Fruit fly (Drosophila melanogaster) whole organism, embryonic: ENCODE measurements around the gene mRpL3.

ENCODE experiments used
- BtbVII ChIP-seq: fragments of 200-800 bp; sonication (Bioruptor generic); optimal IDR thresholded peaks from 3 replicates; lab custom pipeline; 2017; ENCODE audit warnings: missing biosample characterization, mild to moderate bottlenecking, missing genetic modification characterization
- CG1024 ChIP-seq: fragments of 200-800 bp; sonication (Bioruptor generic); IDR thresholded peaks from 2 replicates; pipeline ENCODE4 v1.3.6; 2022; ENCODE audit warnings: missing biosample characterization, missing genetic modification characterization
- CG11560 ChIP-seq: fragments of 200-800 bp; sonication (Bioruptor generic); IDR thresholded peaks from 3 replicates; pipeline ENCODE4 v1.3.6; 2022; ENCODE audit warnings: missing biosample characterization, missing genetic modification characterization
- CG12104 ChIP-seq: fragments of 200-800 bp; sonication (Bioruptor generic); optimal IDR thresholded peaks from 3 replicates; lab custom pipeline; 2016; ENCODE audit warnings: missing biosample characterization, missing genetic modification characterization
- CG14860 ChIP-seq: fragments of 200-800 bp; sonication (Bioruptor generic); IDR thresholded peaks from 3 replicates; pipeline ENCODE4 v1.3.6; 2022; ENCODE audit warnings: missing biosample characterization, missing genetic modification characterization; ENCODE audit not compliant: partially characterized antibody
- CG15073 ChIP-seq: fragments of 200-800 bp; sonication (Bioruptor generic); optimal IDR thresholded peaks from 2 replicates; lab custom pipeline; 2016; ENCODE audit warnings: missing biosample characterization, missing genetic modification characterization
- CG1832 ChIP-seq: fragments of 200-800 bp; sonication (Bioruptor generic); optimal IDR thresholded peaks from 2 replicates; lab custom pipeline; 2017; ENCODE audit warnings: missing biosample characterization, mild to moderate bottlenecking, missing genetic modification characterization, inconsistent platforms
- CG18476 ChIP-seq: fragments of 200-800 bp; sonication (Bioruptor generic); optimal IDR thresholded peaks from 2 replicates; lab custom pipeline; 2016; ENCODE audit warnings: missing biosample characterization, mild to moderate bottlenecking, missing genetic modification characterization
- CG2889 ChIP-seq: fragments of 200-800 bp; sonication (Bioruptor generic); IDR thresholded peaks from 3 replicates; pipeline ENCODE4 v1.3.6; 2022; ENCODE audit warnings: missing biosample characterization, missing genetic modification characterization
- CG31365 ChIP-seq: fragments of 200-800 bp; sonication (Bioruptor generic); optimal IDR thresholded peaks from 2 replicates; lab custom pipeline; 2018; ENCODE audit warnings: missing biosample characterization, mild to moderate bottlenecking, missing genetic modification characterization
- CG31441 ChIP-seq: fragments of 200-800 bp; sonication (Bioruptor generic); IDR thresholded peaks from 2 replicates; pipeline ENCODE4 v1.3.6; 2022; ENCODE audit warnings: missing biosample characterization, missing genetic modification characterization
- CG32532 ChIP-seq: fragments of 200-800 bp; sonication (Bioruptor generic); IDR thresholded peaks from 2 replicates; pipeline ENCODE4 v1.3.6; 2022; ENCODE audit warnings: missing biosample characterization, missing genetic modification characterization
- CG4854 ChIP-seq: fragments of 200-800 bp; sonication (Bioruptor generic); optimal IDR thresholded peaks from 2 replicates; lab custom pipeline; 2016; ENCODE audit warnings: missing biosample characterization, missing genetic modification characterization, inconsistent platforms
- CG6254 ChIP-seq: fragments of 200-800 bp; sonication (Bioruptor generic); optimal IDR thresholded peaks from 3 replicates; lab custom pipeline; 2017; ENCODE audit warnings: mild to moderate bottlenecking, missing biosample characterization, missing genetic modification reagents, missing genetic modification characterization
- CG6813 ChIP-seq: fragments of 200-800 bp; sonication (Bioruptor generic); optimal IDR thresholded peaks from 2 replicates; lab custom pipeline; 2017; ENCODE audit warnings: missing biosample characterization, missing genetic modification characterization, mild to moderate bottlenecking, moderate library complexity, missing genetic modification reagents
- CG7963 ChIP-seq: fragments of 200-800 bp; sonication (Bioruptor generic); IDR thresholded peaks from 3 replicates; pipeline ENCODE4 v1.3.6; 2022; ENCODE audit warnings: missing biosample characterization, missing genetic modification characterization; ENCODE audit not compliant: partially characterized antibody
- CTCF ChIP-seq: fragments of 200-800 bp; sonication (Bioruptor generic); optimal IDR thresholded peaks from 2 replicates; lab custom pipeline; 2017; ENCODE audit warnings: missing biosample characterization, mild to moderate bottlenecking, missing genetic modification characterization, moderate library complexity
- Dip2 ChIP-seq: fragments of 200-800 bp; sonication (Bioruptor generic); IDR thresholded peaks from 2 replicates; pipeline ENCODE4 v1.3.6; 2022; ENCODE audit warnings: missing biosample characterization, missing genetic modification characterization
- Dp ChIP-seq: fragments of 200-800 bp; sonication (Bioruptor generic); optimal IDR thresholded peaks from 2 replicates; lab custom pipeline; 2018; ENCODE audit warnings: missing biosample characterization, mild to moderate bottlenecking, missing genetic modification characterization, moderate library complexity
- Ets65A ChIP-seq: fragments of 200-800 bp; sonication (Bioruptor generic); peaks from one replicate; lab custom pipeline; 2016; ENCODE audit warnings: missing biosample characterization, missing genetic modification characterization
- Fer1 ChIP-seq: fragments of 200-800 bp; sonication (Bioruptor generic); optimal IDR thresholded peaks from 2 replicates; lab custom pipeline; 2017; ENCODE audit warnings: missing biosample characterization, mild to moderate bottlenecking, missing genetic modification characterization
- Fer2 ChIP-seq: fragments of 200-800 bp; sonication (Bioruptor generic); optimal IDR thresholded peaks from 2 replicates; lab custom pipeline; 2018; ENCODE audit warnings: missing biosample characterization, mild to moderate bottlenecking, missing genetic modification characterization, moderate library complexity
- HHEX ChIP-seq: fragments of 200-800 bp; sonication (Bioruptor generic); optimal IDR thresholded peaks from 3 replicates; lab custom pipeline; 2017; ENCODE audit warnings: missing biosample characterization, mild to moderate bottlenecking, missing genetic modification characterization, missing genetic modification reagents
- Hmx ChIP-seq: fragments of 200-800 bp; sonication (Bioruptor generic); optimal IDR thresholded peaks from 2 replicates; lab custom pipeline; 2016; ENCODE audit warnings: missing biosample characterization, missing genetic modification characterization
- Hr3 ChIP-seq: fragments of 200-800 bp; sonication (Bioruptor generic); optimal IDR thresholded peaks from 3 replicates; lab custom pipeline; 2016; ENCODE audit warnings: missing biosample characterization, missing genetic modification characterization
- Hsf ChIP-seq: fragments of 200-800 bp; sonication (Bioruptor generic); optimal IDR thresholded peaks from 3 replicates; lab custom pipeline; 2016; ENCODE audit warnings: missing biosample characterization, missing genetic modification characterization
- Jarid2 ChIP-seq: fragments of 200-800 bp; sonication (Bioruptor generic); optimal IDR thresholded peaks from 3 replicates; lab custom pipeline; 2017; ENCODE audit warnings: mild to moderate bottlenecking, missing biosample characterization, missing genetic modification reagents, missing genetic modification characterization
- Oli ChIP-seq: fragments of 200-800 bp; sonication (Bioruptor generic); optimal IDR thresholded peaks from 2 replicates; lab custom pipeline; 2018; ENCODE audit warnings: missing biosample characterization, mild to moderate bottlenecking, missing genetic modification characterization, moderate library complexity
- PHDP ChIP-seq: fragments of 200-800 bp; sonication (Bioruptor generic); optimal IDR thresholded peaks from 3 replicates; lab custom pipeline; 2018; ENCODE audit warnings: missing biosample characterization, mild to moderate bottlenecking, missing genetic modification characterization, moderate library complexity
- Spps ChIP-seq: fragments of 200-800 bp; sonication (Bioruptor generic); optimal IDR thresholded peaks from 2 replicates; lab custom pipeline; 2018; ENCODE audit warnings: missing biosample characterization, mild to moderate bottlenecking, missing genetic modification characterization
- al ChIP-seq: fragments of 200-800 bp; sonication (Bioruptor generic); IDR thresholded peaks from 2 replicates; pipeline ENCODE4 v1.3.6; 2022; ENCODE audit warnings: missing biosample characterization, missing genetic modification characterization
- aop ChIP-seq: fragments of 200-800 bp; sonication (Bioruptor generic); IDR thresholded peaks from 2 replicates; pipeline ENCODE4 v1.3.6; 2022; ENCODE audit warnings: missing biosample characterization, missing genetic modification characterization
- ap ChIP-seq: fragments of 200-800 bp; sonication (Bioruptor generic); IDR thresholded peaks from 2 replicates; pipeline ENCODE4 v1.3.6; 2022; ENCODE audit warnings: missing biosample characterization, missing genetic modification characterization
- ara ChIP-seq: fragments of 200-800 bp; sonication (Bioruptor generic); IDR thresholded peaks from 2 replicates; pipeline ENCODE4 v1.3.6; 2022; ENCODE audit warnings: missing biosample characterization, missing genetic modification characterization
- ato ChIP-seq: fragments of 200-800 bp; sonication (Bioruptor generic); IDR thresholded peaks from 2 replicates; pipeline ENCODE4 v1.3.6; 2022; ENCODE audit warnings: missing biosample characterization, missing genetic modification characterization; ENCODE audit not compliant: partially characterized antibody
- ci ChIP-seq: fragments of 200-800 bp; sonication (Bioruptor generic); IDR thresholded peaks from 3 replicates; pipeline ENCODE4 v1.3.6; 2022; ENCODE audit warnings: missing biosample characterization, missing genetic modification characterization
- crp ChIP-seq, 2 experiments: fragments of 200-800 bp; sonication (Bioruptor generic); optimal IDR thresholded peaks; 2 replicates in 1 of 2; 3 replicates in 1 of 2; lab custom pipeline; 2017; ENCODE audit warnings: missing biosample characterization in 2 of 2, missing genetic modification characterization in 2 of 2, mild to moderate bottlenecking in 1 of 2, moderate library complexity in 1 of 2
- disco-r ChIP-seq: fragments of 200-800 bp; sonication (Bioruptor generic); optimal IDR thresholded peaks from 2 replicates; lab custom pipeline; 2016; ENCODE audit warnings: missing biosample characterization, missing genetic modification characterization
- ems ChIP-seq: fragments of 200-800 bp; sonication (Bioruptor generic); optimal IDR thresholded peaks from 3 replicates; lab custom pipeline; 2016; ENCODE audit warnings: missing biosample characterization, missing genetic modification characterization
- eve ChIP-seq, 2 experiments: fragments of >200 bp; optimal IDR thresholded peaks; 2 replicates each; lab custom pipeline; 2017; ENCODE audit warnings: missing biosample characterization in 2 of 2, missing genetic modification characterization in 2 of 2
- gem ChIP-seq: fragments of 200-800 bp; sonication (Bioruptor generic); optimal IDR thresholded peaks from 2 replicates; lab custom pipeline; 2019; ENCODE audit warnings: missing biosample characterization, mild to moderate bottlenecking, missing genetic modification characterization, moderate library complexity
- gt ChIP-seq: fragments of 200-800 bp; sonication (Bioruptor generic); IDR thresholded peaks from 2 replicates; pipeline ENCODE4 v1.3.6; 2022; ENCODE audit warnings: missing biosample characterization, missing genetic modification characterization
- hkb ChIP-seq, 2 experiments: fragments of 200-800 bp in 1 of 2; fragments of >200 bp in 1 of 2; sonication (Bioruptor generic) in 1 of 2; IDR thresholded peaks in 1 of 2; optimal IDR thresholded peaks in 1 of 2; 2 replicates each; pipeline versions ENCODE4 v1.3.6 to Lab custom; 2017 to 2022; ENCODE audit warnings: missing biosample characterization in 1 of 2, missing genetic modification characterization in 1 of 2
- klu ChIP-seq: fragments of 200-800 bp; sonication (Bioruptor generic); IDR thresholded peaks from 2 replicates; pipeline ENCODE4 v1.3.6; 2022; ENCODE audit warnings: missing biosample characterization, missing genetic modification characterization
- org-1 ChIP-seq: fragments of 200-800 bp; sonication (Bioruptor generic); optimal IDR thresholded peaks from 2 replicates; lab custom pipeline; 2017; ENCODE audit warnings: missing biosample characterization, missing genetic modification characterization
- pzg ChIP-seq: fragments of 200-800 bp; sonication (Bioruptor generic); optimal IDR thresholded peaks from 3 replicates; lab custom pipeline; 2018; ENCODE audit warnings: missing biosample characterization, mild to moderate bottlenecking, missing genetic modification characterization, moderate library complexity
- sens ChIP-seq: fragments of 200-800 bp; sonication (Bioruptor generic); peaks from one replicate; lab custom pipeline; 2016; ENCODE audit warnings: missing biosample characterization, missing genetic modification characterization
- slbo ChIP-seq: fragments of 200-800 bp; sonication (Bioruptor generic); IDR thresholded peaks from 2 replicates; pipeline ENCODE4 v1.3.6; 2022; ENCODE audit warnings: missing biosample characterization, missing genetic modification characterization
- sob ChIP-seq: fragments of 200-800 bp; sonication (Bioruptor generic); IDR thresholded peaks from 2 replicates; pipeline ENCODE4 v1.3.6; 2022; ENCODE audit warnings: missing biosample characterization, missing genetic modification characterization
- zfh2 ChIP-seq: fragments of 200-800 bp; sonication (Bioruptor generic); optimal IDR thresholded peaks from 2 replicates; lab custom pipeline; 2016; ENCODE audit warnings: missing biosample characterization, missing genetic modification characterization

The mRpL3 gene

dm6 chrX:15760447-15761297 lies at the start of gene mRpL3, which contains the start of gene Graf (continued):
- TF ChIP-seq CG14860 (GFP tag; lab: Robert Waterston, UW) (peak; percentile 90), CG12104 (GFP tag; lab: Kevin White, UChicago) (no peak), gem (tag; lab: Kevin White, UChicago) (no peak), CG31441 (GFP tag; lab: Robert Waterston, UW) (no peak), CG6254 (GFP tag; lab: Kevin White, UChicago) (no peak), HHEX (GFP tag; lab: Kevin White, UChicago) (no peak), sens (peak; percentile 58), eve (GFP tag; optimal IDR thresholded peaks at IDR 0.05; lab: Kevin White, UChicago) (no peak), CG1832 (GFP tag; lab: Kevin White, UChicago) (no peak), Ets65A (GFP tag; lab: Kevin White, UChicago) (no peak), Fer2 (tag; lab: Kevin White, UChicago) (no peak), Hr3 (GFP tag; lab: Kevin White, UChicago) (peak; percentile 4), ara (GFP tag; lab: Robert Waterston, UW) (no peak), CG31365 (tag; lab: Kevin White, UChicago) (no peak), Fer1 (GFP tag; lab: Kevin White, UChicago) (no peak), pzg (GFP tag; lab: Kevin White, UChicago) (peak; percentile 34), gt (GFP tag; lab: Robert Waterston, UW) (no peak), CTCF (no peak), Oli (no peak), slbo (GFP tag; lab: Robert Waterston, UW) (no peak), CG18476 (GFP tag; lab: Kevin White, UChicago) (no peak), org-1 (GFP tag; lab: Kevin White, UChicago) (no peak), CG15073 (GFP tag; lab: Kevin White, UChicago) (no peak), CG7963 (GFP tag; lab: Robert Waterston, UW) (peak; percentile 91), Hmx (GFP tag; lab: Kevin White, UChicago) (no peak), CG11560 (no peak), al (GFP tag; lab: Robert Waterston, UW) (no peak), hkb (optimal IDR thresholded peaks at IDR 0.05; lab: Kevin White, UChicago) (no peak), hkb (GFP tag; IDR thresholded peaks at IDR 0.05; lab: Robert Waterston, UW) (no peak), ems (no peak), CG6813 (no peak), ato (GFP tag; lab: Robert Waterston, UW) (peak; percentile 90), Hsf (peak; percentile 20), BtbVII (GFP tag; lab: Kevin White, UChicago) (no peak), crp (GFP tag; optimal IDR thresholded peaks at IDR 0.05; lab: Kevin White, UChicago) (no peak), Spps (tag; lab: Kevin White, UChicago) (no peak), zfh2 (no peak), ap (no peak), Dp (GFP tag; lab: Kevin White, UChicago) (no peak), ci (GFP tag; lab: Robert Waterston, UW) (no peak), PHDP (tag; lab: Kevin White, UChicago) (no peak), CG2889 (no peak), CG32532 (no peak), Dip2 (no peak), disco-r (GFP tag; lab: Kevin White, UChicago) (no peak), klu (GFP tag; lab: Robert Waterston, UW) (no peak), CG4854 (GFP tag; lab: Kevin White, UChicago) (no peak), CG1024 (GFP tag; lab: Robert Waterston, UW) (peak; percentile 11; the same call in 1 of the 2 replicates), sob (GFP tag; lab: Robert Waterston, UW) (no peak), aop (GFP tag; lab: Robert Waterston, UW) (no peak), Jarid2 (no peak)
